Fruit fly (Drosophila melanogaster) whole organism, prepupa: ENCODE results near the gene tweek.

Source experiments
- CG11902 ChIP-seq: fragments of 200-800 bp; sonication (Bioruptor generic); optimal IDR thresholded peaks from 3 replicates; lab custom pipeline; 2016; ENCODE audit warnings: missing biosample characterization, missing genetic modification characterization
- CG15336 ChIP-seq: fragments of 200-800 bp; sonication (Bioruptor generic); IDR thresholded peaks from 2 replicates; pipeline ENCODE4 v1.3.6; 2022; ENCODE audit warnings: missing biosample characterization, missing genetic modification characterization
- CG1621 ChIP-seq: fragments of 200-800 bp; sonication (Bioruptor generic); optimal IDR thresholded peaks from 3 replicates; lab custom pipeline; 2018; ENCODE audit warnings: missing biosample characterization, mild to moderate bottlenecking, missing genetic modification characterization
- CG6163 ChIP-seq: fragments of 200-800 bp; sonication (Bioruptor generic); IDR thresholded peaks from 3 replicates; pipeline ENCODE4 v1.3.6; 2022; ENCODE audit warnings: missing biosample characterization, missing genetic modification characterization
- CG6792 ChIP-seq: fragments of 200-800 bp; sonication (Bioruptor generic); optimal IDR thresholded peaks from 3 replicates; lab custom pipeline; 2016; ENCODE audit warnings: missing biosample characterization, missing genetic modification characterization
- Ets21C ChIP-seq: fragments of 200-800 bp; sonication (Bioruptor generic); optimal IDR thresholded peaks from 3 replicates; lab custom pipeline; 2016; ENCODE audit warnings: missing biosample characterization, missing genetic modification characterization
- Hr4 ChIP-seq: fragments of 200-800 bp; sonication (Bioruptor generic); optimal IDR thresholded peaks from 3 replicates; lab custom pipeline; 2016; ENCODE audit warnings: missing biosample characterization, missing genetic modification characterization
- OdsH ChIP-seq: fragments of 200-800 bp; sonication (Bioruptor generic); optimal IDR thresholded peaks from 3 replicates; lab custom pipeline; 2016; ENCODE audit warnings: missing biosample characterization, missing genetic modification characterization
- acj6 ChIP-seq: fragments of 200-800 bp; sonication (Bioruptor generic); optimal IDR thresholded peaks from 3 replicates; lab custom pipeline; 2016; ENCODE audit warnings: missing biosample characterization, missing genetic modification characterization
- cyc ChIP-seq: fragments of 200-800 bp; sonication (Bioruptor generic); optimal IDR thresholded peaks from 3 replicates; lab custom pipeline; 2016; ENCODE audit warnings: missing biosample characterization, missing genetic modification characterization
- dsx ChIP-seq: fragments of 200-800 bp; optimal IDR thresholded peaks from 3 replicates; lab custom pipeline; 2019; ENCODE audit warnings: missing biosample characterization, mild to moderate bottlenecking, missing genetic modification characterization, moderate library complexity; ENCODE audit not compliant: poor library complexity, severe bottlenecking
- salr ChIP-seq, 2 experiments: fragments of 200-800 bp; sonication (Bioruptor generic); optimal IDR thresholded peaks; 3 replicates each; lab custom pipeline; 2016 to 2018; ENCODE audit warnings: missing biosample characterization in 2 of 2, missing genetic modification characterization in 2 of 2, mild to moderate bottlenecking in 1 of 2
- vri ChIP-seq: fragments of 200-800 bp; sonication (Bioruptor generic); optimal IDR thresholded peaks from 3 replicates; lab custom pipeline; 2016; ENCODE audit warnings: missing biosample characterization, mild to moderate bottlenecking, missing genetic modification characterization

DNA sequence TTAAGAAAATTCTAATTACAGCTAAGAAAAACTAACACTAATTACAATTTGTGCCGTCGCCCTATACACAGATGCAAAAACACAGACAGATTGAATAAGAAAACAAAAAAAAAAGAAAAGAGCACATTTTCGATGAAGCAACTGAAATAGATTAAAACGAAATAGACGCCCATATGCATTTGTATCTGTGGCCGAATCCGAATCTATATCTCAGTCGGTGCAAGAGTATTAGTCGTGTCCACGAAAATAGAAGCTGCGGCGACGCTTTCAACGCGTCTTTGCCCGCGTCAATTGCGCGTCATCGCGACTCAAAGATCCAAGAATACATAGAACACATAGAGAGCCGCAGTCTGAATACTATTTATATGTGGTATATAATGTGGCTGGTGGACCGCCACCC lies 13.4 kb upstream of the tweek start:
- TF ChIP-seq salr (GFP tag; optimal IDR thresholded peaks at IDR 0.05; lab: Kevin White, UChicago) (no peak), CG15336 (no peak), acj6 (GFP tag; lab: Kevin White, UChicago) (no peak), dsx (no peak), OdsH (no peak), CG11902 (GFP tag; lab: Kevin White, UChicago) (no peak), Hr4 (GFP tag; lab: Kevin White, UChicago) (no peak), Ets21C (GFP tag; lab: Kevin White, UChicago) (no peak), CG6163 (GFP tag; lab: Robert Waterston, UW) (no peak), vri (GFP tag; lab: Kevin White, UChicago) (no peak), CG1621 (tag; lab: Kevin White, UChicago) (no peak), cyc (GFP tag; lab: Kevin White, UChicago) (no peak), CG6792 (GFP tag; lab: Kevin White, UChicago) (no peak)
